Worm (Caenorhabditis elegans) whole organism, mixed stage, embryonic: Measurements from ENCODE around the gene srx-36.

Source experiments
- M03D4.4 ChIP-seq: sonication (generic microtip); optimal IDR thresholded peaks from 2 replicates; lab custom pipeline; 2017; ENCODE audit warnings: mild to moderate bottlenecking, missing genetic modification characterization, missing compliant biosample characterization
- bed-3 ChIP-seq: fragments of 200-800 bp; sonication (Bioruptor generic); optimal IDR thresholded peaks from 3 replicates; lab custom pipeline; 2018; ENCODE audit warnings: mild to moderate bottlenecking, missing genetic modification characterization, moderate library complexity, missing compliant biosample characterization
- blmp-1 ChIP-seq: fragments of 150-350 bp; optimal IDR thresholded peaks from 2 replicates; lab custom pipeline; 2014; ENCODE audit warnings: missing biosample characterization, missing genetic modification characterization
- ceh-43 ChIP-seq: fragments of 200-800 bp; sonication (Bioruptor generic); optimal IDR thresholded peaks from 2 replicates; lab custom pipeline; 2018; ENCODE audit warnings: mild to moderate bottlenecking, missing genetic modification characterization, moderate library complexity, missing compliant biosample characterization
- ceh-83 ChIP-seq: fragments of 200-800 bp; sonication (Bioruptor generic); optimal IDR thresholded peaks from 2 replicates; lab custom pipeline; 2018; ENCODE audit warnings: mild to moderate bottlenecking, missing genetic modification characterization, missing compliant biosample characterization
- ces-1 ChIP-seq: fragments of 150-350 bp; optimal IDR thresholded peaks from 2 replicates; lab custom pipeline; 2014; ENCODE audit warnings: missing biosample characterization, missing genetic modification reagents, missing genetic modification characterization
- cnd-1 ChIP-seq: fragments of 200-800 bp; sonication (Bioruptor generic); optimal IDR thresholded peaks from 2 replicates; lab custom pipeline; 2018; ENCODE audit warnings: mild to moderate bottlenecking, missing genetic modification characterization, missing compliant biosample characterization
- elt-1 ChIP-seq: sonication (generic microtip); optimal IDR thresholded peaks from 2 replicates; lab custom pipeline; 2017; ENCODE audit warnings: missing genetic modification characterization, mild to moderate bottlenecking, missing compliant biosample characterization, antibody characterized with exemption, moderate library complexity, borderline replicate concordance; ENCODE audit not compliant: insufficient read depth
- flh-1 ChIP-seq: fragments of 200-800 bp; sonication (Bioruptor generic); optimal IDR thresholded peaks from 2 replicates; lab custom pipeline; 2018; ENCODE audit warnings: mild to moderate bottlenecking, missing genetic modification characterization, moderate library complexity, missing compliant biosample characterization
- ham-2 ChIP-seq: fragments of 200-800 bp; sonication (Bioruptor generic); optimal IDR thresholded peaks from 2 replicates; lab custom pipeline; 2018; ENCODE audit warnings: mild to moderate bottlenecking, missing genetic modification characterization, missing compliant biosample characterization
- hlh-1 ChIP-seq: fragments of 150-350 bp; optimal IDR thresholded peaks from 2 replicates; lab custom pipeline; 2014; ENCODE audit warnings: missing biosample characterization, missing genetic modification reagents, missing genetic modification characterization
- lin-32 ChIP-seq: fragments of 200-800 bp; sonication (Bioruptor generic); optimal IDR thresholded peaks from 2 replicates; lab custom pipeline; 2018; ENCODE audit warnings: mild to moderate bottlenecking, missing genetic modification characterization, missing compliant biosample characterization
- lsy-2 ChIP-seq: fragments of 150-350 bp; optimal IDR thresholded peaks from 2 replicates; lab custom pipeline; 2014; ENCODE audit warnings: missing biosample characterization, missing genetic modification characterization
- mab-5 ChIP-seq: fragments of 150-350 bp; optimal IDR thresholded peaks from 2 replicates; lab custom pipeline; 2014; ENCODE audit warnings: missing biosample characterization, missing genetic modification characterization
- mep-1 ChIP-seq: fragments of 150-350 bp; optimal IDR thresholded peaks from 2 replicates; lab custom pipeline; 2017; ENCODE audit warnings: missing biosample characterization, missing genetic modification reagents, missing genetic modification characterization, inconsistent platforms
- mls-2 ChIP-seq: sonication (generic microtip); optimal IDR thresholded peaks from 2 replicates; lab custom pipeline; 2016; ENCODE audit warnings: mild to moderate bottlenecking, missing genetic modification characterization, moderate library complexity, missing compliant biosample characterization
- nhr-12 ChIP-seq: fragments of 150-350 bp; optimal IDR thresholded peaks from 2 replicates; lab custom pipeline; 2014; ENCODE audit warnings: missing biosample characterization, missing genetic modification characterization
- nhr-2 ChIP-seq: fragments of 150-350 bp; optimal IDR thresholded peaks from 2 replicates; lab custom pipeline; 2014; ENCODE audit warnings: missing biosample characterization, missing genetic modification characterization
- nhr-237 ChIP-seq: fragments of 150-350 bp; optimal IDR thresholded peaks from 2 replicates; lab custom pipeline; 2014; ENCODE audit warnings: missing biosample characterization, missing genetic modification characterization
- nhr-28 ChIP-seq: fragments of 150-350 bp; optimal IDR thresholded peaks from 2 replicates; lab custom pipeline; 2014; ENCODE audit warnings: missing biosample characterization, missing genetic modification characterization
- nhr-76 ChIP-seq: sonication (generic microtip); optimal IDR thresholded peaks from 2 replicates; lab custom pipeline; 2017; ENCODE audit warnings: missing biosample characterization, missing genetic modification characterization
- pha-4 ChIP-seq: fragments of 150-350 bp; optimal IDR thresholded peaks from 2 replicates; lab custom pipeline; 2018; ENCODE audit warnings: missing biosample characterization, missing genetic modification reagents, missing genetic modification characterization
- sem-2 ChIP-seq: fragments of 200-800 bp; sonication (Bioruptor generic); optimal IDR thresholded peaks from 2 replicates; lab custom pipeline; 2018; ENCODE audit warnings: mild to moderate bottlenecking, missing genetic modification characterization, missing compliant biosample characterization
- snpc-4 ChIP-seq: fragments of 150-350 bp; optimal IDR thresholded peaks from 2 replicates; lab custom pipeline; 2014; ENCODE audit warnings: missing biosample characterization, missing genetic modification characterization
- sptf-1 ChIP-seq: sonication (generic microtip); optimal IDR thresholded peaks from 2 replicates; lab custom pipeline; 2017; ENCODE audit warnings: mild to moderate bottlenecking, missing genetic modification characterization, moderate library complexity, missing compliant biosample characterization
- tbx-8 ChIP-seq: fragments of 200-800 bp; sonication (Bioruptor generic); optimal IDR thresholded peaks from 2 replicates; lab custom pipeline; 2018; ENCODE audit warnings: mild to moderate bottlenecking, missing genetic modification characterization, moderate library complexity, missing compliant biosample characterization
- unc-120 ChIP-seq: sonication (generic microtip); optimal IDR thresholded peaks from 2 replicates; lab custom pipeline; 2017; ENCODE audit warnings: missing genetic modification characterization, missing compliant biosample characterization; ENCODE audit not compliant: poor library complexity, severe bottlenecking
- unc-39 ChIP-seq: fragments of 150-350 bp; optimal IDR thresholded peaks from 2 replicates; lab custom pipeline; 2014; ENCODE audit warnings: missing biosample characterization, missing genetic modification characterization
- unc-62 ChIP-seq: fragments of 150-350 bp; optimal IDR thresholded peaks from 2 replicates; lab custom pipeline; 2014; ENCODE audit warnings: missing biosample characterization, missing genetic modification reagents, missing genetic modification characterization
- zip-8 ChIP-seq: fragments of 150-350 bp; optimal IDR thresholded peaks from 2 replicates; lab custom pipeline; 2014; ENCODE audit warnings: missing biosample characterization, missing genetic modification characterization

srx-36 gene

DNA sequence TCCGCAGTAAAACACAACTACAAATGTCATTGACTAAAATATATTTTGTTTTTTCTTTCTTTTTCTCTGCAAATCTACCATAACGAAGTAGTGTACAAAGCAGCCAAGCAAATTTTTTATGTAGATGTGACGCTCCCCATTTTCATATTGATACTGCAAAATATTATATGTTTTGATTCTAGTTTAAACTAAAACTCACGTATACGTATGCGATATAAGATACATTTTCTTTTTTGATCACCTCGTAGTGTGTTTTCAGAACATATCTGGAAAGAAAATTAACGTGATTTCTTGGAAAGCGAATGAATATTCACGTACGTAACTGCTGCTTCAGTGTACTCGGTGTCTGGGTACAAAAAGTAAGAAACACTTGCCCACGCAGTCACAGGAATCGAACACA is 6.0 kb upstream of the srx-36 start:
- TF ChIP-seq bed-3 (GFP tag; lab: Kevin White, UChicago) (no peak), nhr-28 (tag; lab: Kevin White, UChicago) (no peak), lin-32 (GFP tag; lab: Kevin White, UChicago) (no peak), ham-2 (GFP tag; lab: Kevin White, UChicago) (no peak), nhr-76 (no peak), snpc-4 (tag; lab: Kevin White, UChicago) (no peak), mep-1 (tag; lab: Kevin White, UChicago) (no peak), unc-62 (no peak), ceh-83 (GFP tag; lab: Kevin White, UChicago) (no peak)

- no peak for TF ChIP-seq zip-8 (tag; lab: Kevin White, UChicago)
- TF ChIP-seq, all 35 proteins: peak for 0
These were observed 3.1 kb upstream of the srx-36 start, which contains the start of gene F10D2.16 for ce11 chrV:7133963-7134362. Gene F10D2.16, plus strand, starts transcription at chrV:7134263.

DNA sequence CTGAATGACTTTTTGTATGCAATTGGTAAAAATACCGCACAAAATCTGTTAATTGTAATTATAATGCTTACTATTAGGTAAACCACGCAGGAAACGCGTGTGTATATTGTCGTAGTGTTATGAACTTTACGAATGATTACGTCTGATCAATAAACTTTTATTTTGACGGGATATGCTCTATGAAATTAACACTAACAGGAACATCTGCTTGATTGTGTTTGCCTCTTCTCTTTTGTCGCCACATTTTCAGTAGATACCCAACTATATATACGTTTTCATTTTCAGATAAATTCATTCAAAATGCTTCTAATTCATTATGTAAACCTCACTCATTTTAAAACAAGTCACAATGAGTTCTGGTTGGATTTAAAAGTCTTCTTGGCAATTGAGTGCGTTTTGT is 1.4 kb upstream of the srx-36 start, which contains the start of gene sre-10:
sre-10 (plus strand) TSS at position 301 of the 400 bp plus-strand sequence.
- TF ChIP-seq elt-1 (tag; lab: Kevin White, UChicago) (no peak), ces-1 (GFP tag; lab: Kevin White, UChicago) (no peak), nhr-76 (no peak), nhr-237 (tag; lab: Kevin White, UChicago) (no peak), nhr-12 (tag; lab: Kevin White, UChicago) (no peak), zip-8 (tag; lab: Kevin White, UChicago) (no peak), pha-4 (tag; lab: Kevin White, UChicago) (no peak), mls-2 (tag; lab: Kevin White, UChicago) (no peak), M03D4.4 (tag; lab: Kevin White, UChicago) (no peak), unc-39 (tag; lab: Kevin White, UChicago) (no peak), tbx-8 (GFP tag; lab: Kevin White, UChicago) (no peak)

DNA sequence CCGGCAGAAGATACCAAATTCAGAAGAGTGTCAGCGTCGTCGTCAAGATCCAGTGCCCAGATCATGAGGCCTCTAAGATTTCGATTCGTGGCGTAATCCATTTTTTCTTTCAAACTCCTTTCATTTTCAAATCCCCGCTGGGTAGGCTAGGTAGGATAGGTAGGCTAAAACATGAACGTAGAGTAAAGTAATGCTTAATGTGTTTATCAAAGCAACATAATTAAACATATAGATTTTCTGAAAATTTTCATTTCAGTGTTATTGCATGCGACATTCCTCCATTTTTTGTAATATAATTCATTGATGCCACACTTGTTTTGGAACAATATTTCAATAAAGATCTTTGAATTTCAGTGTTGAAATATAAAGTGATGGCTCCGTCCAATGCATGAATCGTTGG is 1.4 kb downstream of the srx-36 start, which contains the start of gene T01C4.8:
T01C4.8 (minus strand) TSS at position 101 of the 400 bp plus-strand sequence.
- TF ChIP-seq bed-3 (GFP tag; lab: Kevin White, UChicago) (no peak), mls-2 (tag; lab: Kevin White, UChicago) (no peak), unc-120 (tag; lab: Kevin White, UChicago) (no peak), unc-62 (no peak), hlh-1 (tag; lab: Kevin White, UChicago) (no peak), lsy-2 (tag; lab: Kevin White, UChicago) (no peak), blmp-1 (no peak)

DNA sequence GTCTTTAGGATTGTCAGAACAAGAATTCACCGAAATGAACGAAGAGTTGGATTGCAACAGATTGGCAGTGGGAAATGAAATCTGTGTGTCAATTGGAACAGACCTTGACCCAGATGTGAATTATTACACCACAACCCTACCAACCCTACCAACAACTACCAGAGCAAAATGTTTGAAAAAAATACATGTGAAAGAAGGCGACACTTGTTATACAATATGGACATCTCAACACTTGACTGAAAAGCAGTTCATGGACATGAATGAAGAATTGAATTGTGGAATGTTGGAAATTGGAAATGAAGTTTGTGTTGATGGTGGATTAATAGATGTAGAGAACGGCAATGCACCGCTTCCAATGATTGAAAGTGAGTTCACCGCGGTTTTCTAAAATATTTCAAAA is 6.9 kb downstream of the srx-36 start:
- no peak for TF ChIP-seq sem-2 (GFP tag; lab: Kevin White, UChicago)
- TF ChIP-seq tbx-8 (GFP tag; lab: Kevin White, UChicago): no peak
- TF ChIP-seq ces-1 (GFP tag; lab: Kevin White, UChicago): no peak
- no peak for TF ChIP-seq nhr-2 (tag; lab: Kevin White, UChicago)
- TF ChIP-seq ham-2 (GFP tag; lab: Kevin White, UChicago): no peak
- no peak for TF ChIP-seq unc-62
- no peak for TF ChIP-seq mls-2 (tag; lab: Kevin White, UChicago)
- TF ChIP-seq ceh-43: no peak
- no peak for TF ChIP-seq zip-8 (tag; lab: Kevin White, UChicago)
- no peak for TF ChIP-seq elt-1 (tag; lab: Kevin White, UChicago)
- TF ChIP-seq blmp-1: no peak
- no peak for TF ChIP-seq flh-1 (GFP tag; lab: Kevin White, UChicago)
- TF ChIP-seq mab-5: no peak
- no peak for TF ChIP-seq sptf-1 (tag; lab: Kevin White, UChicago)
- TF ChIP-seq mep-1 (tag; lab: Kevin White, UChicago): no peak
- no peak for TF ChIP-seq cnd-1
- TF ChIP-seq lin-32 (GFP tag; lab: Kevin White, UChicago): no peak
- no peak for TF ChIP-seq lsy-2 (tag; lab: Kevin White, UChicago)
